Worm (Caenorhabditis elegans): ENCODE results near the gene T13C2.2.

The T13C2.2 gene

DNA sequence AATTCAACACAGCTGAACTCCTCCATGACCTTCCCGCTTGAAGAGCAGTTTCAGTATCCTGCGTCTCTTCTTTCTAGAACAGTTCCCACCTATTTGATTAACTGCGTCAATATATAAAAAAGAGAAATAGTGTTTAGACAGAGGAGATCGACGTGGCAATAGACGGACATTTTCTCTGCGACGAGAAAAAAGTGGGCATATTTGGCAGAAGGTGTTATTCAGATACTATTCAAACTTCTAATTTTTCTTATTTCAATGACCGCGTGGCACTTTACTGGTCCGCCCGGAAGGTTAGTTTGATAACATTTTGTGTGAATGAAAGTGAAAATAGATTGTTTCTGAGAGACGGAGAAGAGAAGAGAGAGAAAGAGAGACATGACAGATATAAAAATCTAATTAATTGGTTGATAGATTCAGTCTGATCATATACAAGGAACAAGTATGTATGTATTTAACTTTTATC, 56.0 kb downstream of the T13C2.2 start, which contains the start of gene tbc-6:
TSS of gene tbc-6 (plus strand) at position 208 of the 463 bp plus-strand sequence.
- TF ChIP-seq lsy-2 (tag; optimal IDR thresholded peaks at IDR 0.05) (peak in 1 of 2 experiments; percentile 58), zag-1 (tag; optimal IDR thresholded peaks at IDR 0.05) (no peak), aly-2 (tag; optimal IDR thresholded peaks at IDR 0.05) (no peak), ztf-1 (GFP tag; conservative IDR thresholded peaks at IDR 0.05) (no peak), elt-3 (tag; optimal IDR thresholded peaks at IDR 0.05) (no peak), nhr-237 (tag; optimal IDR thresholded peaks at IDR 0.05) (no peak), snpc-4 (tag; optimal IDR thresholded peaks at IDR 0.05) (no peak), nhr-77 (tag; optimal IDR thresholded peaks at IDR 0.05) (peak; percentile 51), ama-1 (optimal IDR thresholded peaks at IDR 0.05) (peak; percentile 47), lin-39 (tag; optimal IDR thresholded peaks at IDR 0.05) (no peak), lin-13 (GFP tag; optimal IDR thresholded peaks at IDR 0.05) (peak; percentile 20), dmd-4 (tag; optimal IDR thresholded peaks at IDR 0.05) (no peak), sma-3 (GFP tag; optimal IDR thresholded peaks at IDR 0.05) (peak; percentile 83), sem-4 (tag; optimal IDR thresholded peaks at IDR 0.05) (peak; percentile 60), nhr-12 (tag; optimal IDR thresholded peaks at IDR 0.05) (no peak), egl-27 (tag; optimal IDR thresholded peaks at IDR 0.05) (peak; percentile 82), crh-2 (tag; optimal IDR thresholded peaks at IDR 0.05) (peak; percentile 83), nhr-21 (tag; optimal IDR thresholded peaks at IDR 0.05) (peak; percentile 79), nhr-10 (tag; optimal IDR thresholded peaks at IDR 0.05) (peak; percentile 43), ztf-4 (tag; optimal IDR thresholded peaks at IDR 0.05) (peak; percentile 28), fos-1 (tag; optimal IDR thresholded peaks at IDR 0.05) (peak; percentile 67), nhr-25 (tag; optimal IDR thresholded peaks at IDR 0.05) (peak; percentile 89), ZK546.5 (tag; optimal IDR thresholded peaks at IDR 0.05) (no peak), ceh-16 (tag; optimal IDR thresholded peaks at IDR 0.05) (no peak), gmeb-1 (tag; optimal IDR thresholded peaks at IDR 0.05) (no peak), ztf-11 (tag; optimal IDR thresholded peaks at IDR 0.05) (no peak), blmp-1 (tag; optimal IDR thresholded peaks at IDR 0.05; ENCODE audit: insufficient read depth) (peak; percentile 98), R02D3.7 (tag; optimal IDR thresholded peaks at IDR 0.05) (no peak), ceh-82 (tag; optimal IDR thresholded peaks at IDR 0.05) (no peak), Y55F3AM.14 (GFP tag; optimal IDR thresholded peaks at IDR 0.05) (peak; percentile 18), peb-1 (tag; optimal IDR thresholded peaks at IDR 0.05) (no peak), unc-39 (tag; optimal IDR thresholded peaks at IDR 0.05) (no peak), mab-5 (tag; optimal IDR thresholded peaks at IDR 0.05) (no peak), unc-62 (GFP tag; optimal IDR thresholded peaks at IDR 0.05) (peak; percentile 55), nhr-23 (tag; optimal IDR thresholded peaks at IDR 0.05) (no peak), mdl-1 (tag; optimal IDR thresholded peaks at IDR 0.05) (peak in 1 of 2 experiments; percentile 18), mbf-1 (tag; optimal IDR thresholded peaks at IDR 0.05) (no peak), C34F6.9 (tag; optimal IDR thresholded peaks at IDR 0.05) (peak; percentile 35), sma-9 (GFP tag; optimal IDR thresholded peaks at IDR 0.05) (peak; percentile 68), sma-9 (tag; optimal IDR thresholded peaks at IDR 0.05) (no peak), nhr-129 (tag; optimal IDR thresholded peaks at IDR 0.05) (peak; percentile 53)

Data from whole organism, L2 larva.